Fruit fly (Drosophila melanogaster): ENCODE data around the gene CG31815.

Gene CG31815

DNA sequence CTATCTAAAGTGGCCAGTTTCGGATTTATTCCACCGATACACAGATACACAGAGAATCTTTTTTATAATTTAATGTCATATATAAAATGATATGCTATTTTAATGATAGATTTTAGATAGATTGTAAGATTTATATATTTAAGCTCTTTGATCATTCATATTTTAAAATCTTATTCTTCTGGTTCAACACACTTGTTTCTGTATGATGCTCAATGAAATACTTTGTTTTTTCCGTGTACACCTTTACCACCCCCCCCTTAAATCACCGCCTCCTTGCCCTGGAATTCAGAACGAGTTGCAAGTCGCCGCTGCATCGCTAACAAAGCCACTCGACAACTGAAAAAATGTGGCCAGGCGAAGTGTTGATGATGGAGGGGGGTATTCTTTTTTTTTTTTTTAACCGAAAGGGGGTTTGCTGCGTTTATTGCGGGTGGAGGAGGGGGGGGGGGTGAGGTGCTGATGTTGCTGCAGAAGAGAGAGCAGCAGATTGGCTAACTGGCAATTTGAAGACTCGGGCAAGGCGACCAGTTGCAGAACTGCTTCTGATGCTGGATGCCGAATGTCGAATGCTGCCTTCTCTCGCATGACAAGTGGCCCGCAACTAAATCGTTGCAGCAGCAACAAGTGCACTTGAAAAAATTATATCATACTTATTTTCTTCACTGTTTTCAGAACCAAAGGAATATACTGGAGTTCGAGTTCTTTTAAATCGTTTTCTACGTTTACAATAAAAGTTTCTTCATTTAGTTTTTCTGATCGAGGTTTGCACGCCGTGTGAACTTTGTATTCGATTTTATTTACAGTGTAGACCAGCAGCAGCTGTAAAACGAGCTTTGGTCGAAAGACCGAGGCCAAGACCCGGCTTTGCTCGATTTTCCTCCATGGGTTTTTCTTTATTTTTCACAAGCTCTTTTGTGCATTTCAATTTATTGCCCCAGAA, 7.6 kb upstream of the CG31815 start (continued):
- TF ChIP-seq fd59A (GFP tag; optimal IDR thresholded peaks at IDR 0.05) (peak; percentile 95), eg (GFP tag; IDR thresholded peaks at IDR 0.05) (peak; percentile 97), Sox14 (GFP tag; optimal IDR thresholded peaks at IDR 0.05) (peak; percentile 98), CG3919 (GFP tag; optimal IDR thresholded peaks at IDR 0.05) (peak; percentile 97), ss (GFP tag; optimal IDR thresholded peaks at IDR 0.05) (peak; percentile 92 to 95), CG9139 (GFP tag; optimal IDR thresholded peaks at IDR 0.05) (peak; percentile 91), CG6854 (GFP tag; optimal IDR thresholded peaks at IDR 0.05) (peak; percentile 93), Hr38 (GFP tag; optimal IDR thresholded peaks at IDR 0.05) (peak; percentile 68), Hr39 (GFP tag; optimal IDR thresholded peaks at IDR 0.05) (peak; percentile 98), Lpt (GFP tag; optimal IDR thresholded peaks at IDR 0.05) (peak; percentile 94), Eip78C (GFP tag) (peak; percentile 99), CG3032 (tag; optimal IDR thresholded peaks at IDR 0.05) (peak; percentile 96), dsx (GFP tag; optimal IDR thresholded peaks at IDR 0.05; ENCODE audit: poor library complexity, severe bottlenecking) (peak; percentile 97), OdsH (GFP tag; optimal IDR thresholded peaks at IDR 0.05) (peak; percentile 96), Hr4 (GFP tag; optimal IDR thresholded peaks at IDR 0.05) (peak; percentile 96), CG32006 (GFP tag; optimal IDR thresholded peaks at IDR 0.05) (peak; percentile 95), cyc (GFP tag; optimal IDR thresholded peaks at IDR 0.05) (peak; percentile 95), CG11902 (GFP tag; optimal IDR thresholded peaks at IDR 0.05) (peak; percentile 87), topi (GFP tag; optimal IDR thresholded peaks at IDR 0.05) (peak; percentile 96), vri (GFP tag; optimal IDR thresholded peaks at IDR 0.05) (peak; percentile 94), Met (GFP tag; optimal IDR thresholded peaks at IDR 0.05) (peak; percentile 97), Ets21C (GFP tag; optimal IDR thresholded peaks at IDR 0.05) (peak; percentile 93), CG16779 (tag; optimal IDR thresholded peaks at IDR 0.05) (peak; percentile 75), CG11762 (GFP tag; optimal IDR thresholded peaks at IDR 0.05; ENCODE audit: insufficient read depth) (peak; percentile 92), svp (GFP tag) (peak; percentile 98), fd85E (GFP tag; optimal IDR thresholded peaks at IDR 0.05) (peak; percentile 70), CG34406 (GFP tag; optimal IDR thresholded peaks at IDR 0.05) (peak; percentile 93), Blimp-1 (GFP tag; optimal IDR thresholded peaks at IDR 0.05) (peak; percentile 79), salr (GFP tag; optimal IDR thresholded peaks at IDR 0.05) (peak; percentile 93), CG6792 (GFP tag; optimal IDR thresholded peaks at IDR 0.05) (peak; percentile 95), spab (GFP tag; optimal IDR thresholded peaks at IDR 0.05) (peak; percentile 92), Sox102F (GFP tag; optimal IDR thresholded peaks at IDR 0.05) (peak; percentile 97), dac (GFP tag; optimal IDR thresholded peaks at IDR 0.05) (peak; percentile 93)

DNA sequence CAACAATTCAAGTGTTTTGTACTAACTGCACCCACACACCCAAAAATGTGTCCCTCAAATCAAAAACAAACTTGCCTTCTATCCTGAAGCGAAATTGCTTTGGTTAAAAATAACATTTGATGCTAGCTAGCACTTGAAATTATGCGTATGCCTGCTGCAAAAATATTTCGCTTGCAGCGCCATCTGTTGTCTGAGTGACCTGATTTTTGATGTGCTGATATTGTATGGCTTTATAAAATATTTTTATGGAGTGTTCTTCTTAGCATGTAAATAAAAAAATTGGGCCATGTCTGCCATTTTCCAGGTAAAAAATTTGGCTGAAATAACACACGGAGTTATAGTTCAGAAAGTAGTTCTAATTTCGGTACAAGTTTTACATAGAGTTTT, 6.9 kb upstream of the CG31815 start:
- TF ChIP-seq Eip78C (GFP tag), result no peak
- TF ChIP-seq vri (GFP tag; optimal IDR thresholded peaks at IDR 0.05), result no peak
- no peak for TF ChIP-seq Ets21C (GFP tag; optimal IDR thresholded peaks at IDR 0.05)
- no peak for TF ChIP-seq achi (GFP tag; optimal IDR thresholded peaks at IDR 0.05)
- TF ChIP-seq CG7368 (GFP tag; optimal IDR thresholded peaks at IDR 0.05), result no peak
- no peak for TF ChIP-seq Ets96B (tag; optimal IDR thresholded peaks at IDR 0.05)
- no peak for TF ChIP-seq CG16779 (tag; optimal IDR thresholded peaks at IDR 0.05)
- TF ChIP-seq esn (GFP tag; optimal IDR thresholded peaks at IDR 0.05), result no peak
- no peak for TF ChIP-seq ss (GFP tag; optimal IDR thresholded peaks at IDR 0.05)
- TF ChIP-seq dsx (GFP tag; optimal IDR thresholded peaks at IDR 0.05; ENCODE audit: poor library complexity, severe bottlenecking), result no peak
- TF ChIP-seq Blimp-1 (GFP tag; optimal IDR thresholded peaks at IDR 0.05), result no peak
- TF ChIP-seq CG8319 (GFP tag; optimal IDR thresholded peaks at IDR 0.05), result no peak
- TF ChIP-seq CG32006 (GFP tag; optimal IDR thresholded peaks at IDR 0.05), result no peak
- TF ChIP-seq CG6792 (GFP tag; optimal IDR thresholded peaks at IDR 0.05), result no peak
- TF ChIP-seq Eip75B (GFP tag; optimal IDR thresholded peaks at IDR 0.05), result no peak
- TF ChIP-seq Sox15 (GFP tag; optimal IDR thresholded peaks at IDR 0.05), result no peak
